Worm (Caenorhabditis elegans): ENCODE data around the gene C36B7.1.
A peak's percentile ranks its signal among the peaks of the same experiment; 100 is the strongest.

- TF ChIP-seq C08G9.2 (tag; optimal IDR thresholded peaks at IDR 0.05) (no peak), ama-1 (optimal IDR thresholded peaks at IDR 0.05) (no peak), madf-2 (tag; optimal IDR thresholded peaks at IDR 0.05) (no peak), pag-3 (tag; optimal IDR thresholded peaks at IDR 0.05; ENCODE audit: borderline replicate concordance) (no peak), ets-4 (tag; optimal IDR thresholded peaks at IDR 0.05) (no peak), F13H6.1 (tag; optimal IDR thresholded peaks at IDR 0.05) (no peak), ceh-9 (tag; optimal IDR thresholded peaks at IDR 0.05) (no peak), unc-3 (GFP tag; conservative IDR thresholded peaks at IDR 0.05) (no peak), unc-3 (tag; optimal IDR thresholded peaks at IDR 0.05) (no peak), elt-2 (tag; optimal IDR thresholded peaks at IDR 0.05) (peak; percentile 23), nhr-11 (tag; optimal IDR thresholded peaks at IDR 0.05) (no peak)
Observed at ce11 chrX:7151189-7151857, 38.6 kb downstream of the C36B7.1 start, which contains the start of gene lam-2.
